Fruit fly (Drosophila melanogaster): ENCODE results near the gene CG9399.
A peak's percentile ranks its signal among the peaks of the same experiment; 100 is the strongest.

The CG9399 gene

DNA sequence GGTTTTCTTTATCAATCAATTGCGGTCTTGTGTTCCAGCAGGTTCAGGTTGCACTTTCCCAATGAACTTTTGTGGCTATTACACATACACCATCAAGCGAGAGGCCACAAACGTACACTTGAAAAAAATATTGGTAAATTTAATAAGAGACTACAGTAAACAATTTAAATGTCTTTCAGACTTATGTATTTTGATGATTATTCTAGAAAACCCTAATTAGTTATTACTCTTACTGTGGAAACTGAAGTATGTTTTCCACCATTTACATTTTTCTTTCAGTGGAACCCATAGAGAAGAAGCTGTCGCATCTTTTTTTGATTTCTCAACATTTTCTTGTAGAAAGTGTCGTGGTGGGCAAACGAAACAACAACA lies 39.9 kb downstream of the CG9399 start (continued):
- TF ChIP-seq CG4854 (GFP tag; optimal IDR thresholded peaks at IDR 0.05) = peak; percentile 85
- peak; percentile 90 for TF ChIP-seq CG5953 (GFP tag; IDR thresholded peaks at IDR 0.05)
- TF ChIP-seq wor (GFP tag; IDR thresholded peaks at IDR 0.05) = peak; percentile 93
- TF ChIP-seq hb (GFP tag; IDR thresholded peaks at IDR 0.05; ENCODE audit: partially characterized antibody) = no peak
- TF ChIP-seq gcm2 (GFP tag; optimal IDR thresholded peaks at IDR 0.05) = peak; percentile 50
- TF ChIP-seq vvl (GFP tag; IDR thresholded peaks at IDR 0.05) = peak; percentile 97
- peak; percentile 91 for TF ChIP-seq D19A (tag; optimal IDR thresholded peaks at IDR 0.05)
- TF ChIP-seq lilli (GFP tag; optimal IDR thresholded peaks at IDR 0.05) = peak; percentile 88
- TF ChIP-seq CG33213 (GFP tag; optimal IDR thresholded peaks at IDR 0.05) = peak; percentile 75
- TF ChIP-seq CG3407 (GFP tag; optimal IDR thresholded peaks at IDR 0.05) = peak; percentile 89
- TF ChIP-seq Ada2b (GFP tag; IDR thresholded peaks at IDR 0.05) = peak; percentile 92
- peak; percentile 65 for TF ChIP-seq TFAM (GFP tag; optimal IDR thresholded peaks at IDR 0.05)
- peak; percentile 85 for TF ChIP-seq NfI (GFP tag; optimal IDR thresholded peaks at IDR 0.05)
- TF ChIP-seq CG11723 (GFP tag; optimal IDR thresholded peaks at IDR 0.05) = peak; percentile 89
- TF ChIP-seq Oaz (GFP tag; IDR thresholded peaks at IDR 0.05) = peak; percentile 73
- peak; percentile 86 for TF ChIP-seq CG31388 (GFP tag; optimal IDR thresholded peaks at IDR 0.05)
- no peak for TF ChIP-seq zen2 (GFP tag; IDR thresholded peaks at IDR 0.05; ENCODE audit: partially characterized antibody)
- TF ChIP-seq CG17385 (GFP tag; optimal IDR thresholded peaks at IDR 0.05) = peak; percentile 89
- TF ChIP-seq Blimp-1 (GFP tag; optimal IDR thresholded peaks at IDR 0.05) = peak; percentile 96
- no peak; the same call in 1 of the 2 replicates for TF ChIP-seq Gsc (GFP tag; IDR thresholded peaks at IDR 0.05)
- TF ChIP-seq tna (GFP tag; IDR thresholded peaks at IDR 0.05; ENCODE audit: partially characterized antibody) = no peak
- TF ChIP-seq dm (GFP tag; optimal IDR thresholded peaks at IDR 0.05) = peak; percentile 88
- peak; percentile 53 for TF ChIP-seq tup (GFP tag; optimal IDR thresholded peaks at IDR 0.05)
- peak; percentile 86 for TF ChIP-seq Meics (GFP tag; optimal IDR thresholded peaks at IDR 0.05)
- peak; percentile 78 for TF ChIP-seq CG11085 (GFP tag; IDR thresholded peaks at IDR 0.05)
- peak; percentile 82 for TF ChIP-seq CG11696 (GFP tag; IDR thresholded peaks at IDR 0.05)
- peak; percentile 83; the same call in 2 of the 3 replicates for TF ChIP-seq CG2199 (GFP tag; IDR thresholded peaks at IDR 0.05)
- 0 out of 3 replicates have a peak, but pooled peaks have one; percentile 19 for TF ChIP-seq z (GFP tag; IDR thresholded peaks at IDR 0.05)
- no peak for TF ChIP-seq bigmax (GFP tag; optimal IDR thresholded peaks at IDR 0.05)
- TF ChIP-seq al (GFP tag; IDR thresholded peaks at IDR 0.05) = peak; percentile 84
- no peak for TF ChIP-seq tll (GFP tag; optimal IDR thresholded peaks at IDR 0.05)
- no peak for TF ChIP-seq CG34376 (GFP tag; optimal IDR thresholded peaks at IDR 0.05)
- peak; percentile 85 for TF ChIP-seq sima (GFP tag; optimal IDR thresholded peaks at IDR 0.05)
- TF ChIP-seq twi (tag; optimal IDR thresholded peaks at IDR 0.05) = peak; percentile 83
- TF ChIP-seq CG1603 (tag; optimal IDR thresholded peaks at IDR 0.05) = peak; percentile 90
- peak; percentile 85 for TF ChIP-seq Rx (GFP tag; IDR thresholded peaks at IDR 0.05)
- TF ChIP-seq Abd-B (GFP tag; optimal IDR thresholded peaks at IDR 0.05) = no peak
- peak; percentile 88 for TF ChIP-seq CG14667 (GFP tag; IDR thresholded peaks at IDR 0.05)
- TF ChIP-seq CG18619 (GFP tag; optimal IDR thresholded peaks at IDR 0.05) = peak; percentile 89
- no peak for TF ChIP-seq nom (GFP tag; optimal IDR thresholded peaks at IDR 0.05)
- peak; percentile 98 for TF ChIP-seq dmrt99B (tag; optimal IDR thresholded peaks at IDR 0.05)
- TF ChIP-seq CG2129 (GFP tag; IDR thresholded peaks at IDR 0.05; ENCODE audit: partially characterized antibody) = no peak
- TF ChIP-seq Lpt (GFP tag; optimal IDR thresholded peaks at IDR 0.05) = no peak
- TF ChIP-seq abd-A (tag; optimal IDR thresholded peaks at IDR 0.05) = no peak
- peak; percentile 86 for TF ChIP-seq Max (GFP tag; optimal IDR thresholded peaks at IDR 0.05)
- peak; percentile 87 for TF ChIP-seq CG12071 (GFP tag; optimal IDR thresholded peaks at IDR 0.05)
- peak; percentile 87 for TF ChIP-seq HHEX (GFP tag; optimal IDR thresholded peaks at IDR 0.05)
- TF ChIP-seq CG13123 (GFP tag; optimal IDR thresholded peaks at IDR 0.05) = peak; percentile 83
- peak; percentile 93 for TF ChIP-seq CG6254 (GFP tag; optimal IDR thresholded peaks at IDR 0.05)
- peak; percentile 88 for TF ChIP-seq CG8089 (GFP tag; optimal IDR thresholded peaks at IDR 0.05)
- peak; percentile 91 for TF ChIP-seq croc (GFP tag; conservative IDR thresholded peaks at IDR 0.05)

Data from whole organism, embryonic.